Worm (Caenorhabditis elegans) whole organism, L3 larva: ENCODE results near the gene tbc-1.
A peak's percentile ranks its signal among the peaks of the same experiment; 100 is the strongest.

ENCODE experiments used
- R02D3.7 ChIP-seq: fragments of 150-350 bp; optimal IDR thresholded peaks from 2 replicates; lab custom pipeline; 2014; ENCODE audit warnings: missing biosample characterization, missing genetic modification characterization
- aly-2 ChIP-seq: fragments of 150-350 bp; optimal IDR thresholded peaks from 2 replicates; lab custom pipeline; 2014; ENCODE audit warnings: missing biosample characterization, missing genetic modification characterization
- ama-1 ChIP-seq: fragments of 150-350 bp; optimal IDR thresholded peaks from 2 replicates; lab custom pipeline; 2018
- ceh-16 ChIP-seq: sonication (generic microtip); optimal IDR thresholded peaks from 2 replicates; lab custom pipeline; 2017; ENCODE audit warnings: missing biosample characterization, missing genetic modification characterization
- ceh-28 ChIP-seq: fragments of 150-350 bp; optimal IDR thresholded peaks from 2 replicates; lab custom pipeline; 2014; ENCODE audit warnings: missing biosample characterization, missing genetic modification reagents, missing genetic modification characterization
- ceh-82 ChIP-seq: fragments of 150-350 bp; optimal IDR thresholded peaks from 2 replicates; lab custom pipeline; 2014; ENCODE audit warnings: missing biosample characterization, missing genetic modification characterization
- ceh-9 ChIP-seq: sonication (generic microtip); optimal IDR thresholded peaks from 2 replicates; lab custom pipeline; 2018; ENCODE audit warnings: missing biosample characterization, missing genetic modification characterization
- daf-12 ChIP-seq: fragments of 150-350 bp; optimal IDR thresholded peaks from 2 replicates; lab custom pipeline; 2014; ENCODE audit warnings: missing biosample characterization, missing genetic modification reagents, missing genetic modification characterization
- egl-27 ChIP-seq: sonication (generic microtip); optimal IDR thresholded peaks from 4 replicates; lab custom pipeline; 2017; ENCODE audit warnings: missing biosample characterization, missing genetic modification reagents, missing genetic modification characterization
- egl-5 ChIP-seq: fragments of 150-350 bp; optimal IDR thresholded peaks from 2 replicates; lab custom pipeline; 2017; ENCODE audit warnings: missing biosample characterization, missing genetic modification reagents, missing genetic modification characterization, inconsistent platforms
- elt-1 ChIP-seq: fragments of 150-350 bp; optimal IDR thresholded peaks from 2 replicates; lab custom pipeline; 2014; ENCODE audit warnings: missing biosample characterization, missing genetic modification characterization
- elt-2 ChIP-seq: sonication (generic microtip); optimal IDR thresholded peaks from 2 replicates; lab custom pipeline; 2016; ENCODE audit warnings: missing genetic modification reagents, mild to moderate bottlenecking, missing genetic modification characterization, missing compliant biosample characterization
- elt-3 ChIP-seq, 3 experiments: fragments of 150-350 bp in 1 of 3; sonication (generic microtip) in 2 of 3; optimal IDR thresholded peaks; 2 replicates in 2 of 3; 4 replicates in 1 of 3; lab custom pipeline; 2014 to 2017; ENCODE audit warnings: missing biosample characterization in 3 of 3, missing genetic modification characterization in 3 of 3
- eor-1 ChIP-seq, 2 experiments: fragments of 150-350 bp; optimal IDR thresholded peaks; 2 replicates each; lab custom pipeline; 2014 to 2018; ENCODE audit warnings: missing biosample characterization in 2 of 2, missing genetic modification characterization in 2 of 2
- fkh-10 ChIP-seq: sonication (generic microtip); optimal IDR thresholded peaks from 2 replicates; lab custom pipeline; 2017; ENCODE audit warnings: missing biosample characterization, missing genetic modification reagents, missing genetic modification characterization
- fkh-2 ChIP-seq: fragments of 150-350 bp; optimal IDR thresholded peaks from 2 replicates; lab custom pipeline; 2014; ENCODE audit warnings: missing biosample characterization, missing genetic modification reagents, missing genetic modification characterization
- fos-1 ChIP-seq: fragments of 150-350 bp; optimal IDR thresholded peaks from 2 replicates; lab custom pipeline; 2014; ENCODE audit warnings: missing biosample characterization, missing genetic modification characterization
- hmg-11 ChIP-seq: sonication (generic microtip); optimal IDR thresholded peaks from 2 replicates; lab custom pipeline; 2016; ENCODE audit warnings: missing genetic modification characterization, missing compliant biosample characterization
- lin-15B ChIP-seq: fragments of 150-350 bp; optimal IDR thresholded peaks from 2 replicates; lab custom pipeline; 2014; ENCODE audit warnings: missing biosample characterization, missing genetic modification characterization
- lin-39 ChIP-seq: fragments of 150-350 bp; optimal IDR thresholded peaks from 2 replicates; lab custom pipeline; 2018; ENCODE audit warnings: missing biosample characterization, missing genetic modification reagents, missing genetic modification characterization
- lsy-12 ChIP-seq: sonication (generic microtip); optimal IDR thresholded peaks from 2 replicates; lab custom pipeline; 2016; ENCODE audit warnings: mild to moderate bottlenecking, missing genetic modification characterization, missing compliant biosample characterization
- mdl-1 ChIP-seq: fragments of 150-350 bp; optimal IDR thresholded peaks from 2 replicates; lab custom pipeline; 2014; ENCODE audit warnings: missing biosample characterization, missing genetic modification characterization
- nhr-11 ChIP-seq: fragments of 150-350 bp; optimal IDR thresholded peaks from 2 replicates; lab custom pipeline; 2014; ENCODE audit warnings: missing biosample characterization, missing genetic modification characterization
- nhr-12 ChIP-seq: fragments of 150-350 bp; optimal IDR thresholded peaks from 2 replicates; lab custom pipeline; 2014; ENCODE audit warnings: missing biosample characterization, missing genetic modification characterization
- nhr-237 ChIP-seq: fragments of 150-350 bp; optimal IDR thresholded peaks from 2 replicates; lab custom pipeline; 2014; ENCODE audit warnings: missing biosample characterization, missing genetic modification characterization
- nhr-25 ChIP-seq: sonication (generic microtip); optimal IDR thresholded peaks from 2 replicates; lab custom pipeline; 2017; ENCODE audit warnings: missing biosample characterization, missing genetic modification characterization
- nhr-43 ChIP-seq: sonication (generic microtip); optimal IDR thresholded peaks from 2 replicates; lab custom pipeline; 2016; ENCODE audit warnings: mild to moderate bottlenecking, missing genetic modification characterization, missing compliant biosample characterization; ENCODE audit not compliant: poor library complexity, severe bottlenecking
- nhr-67 ChIP-seq: fragments of 150-350 bp; optimal IDR thresholded peaks from 2 replicates; lab custom pipeline; 2014; ENCODE audit warnings: missing biosample characterization, missing genetic modification characterization
- nhr-76 ChIP-seq: fragments of 150-350 bp; sonication (generic microtip); optimal IDR thresholded peaks from 5 replicates; lab custom pipeline; 2014; ENCODE audit warnings: missing biosample characterization, missing genetic modification characterization
- pha-4 ChIP-seq: fragments of 150-350 bp; optimal IDR thresholded peaks from 2 replicates; lab custom pipeline; 2014; ENCODE audit warnings: missing biosample characterization, missing genetic modification reagents, missing genetic modification characterization
- pqm-1 ChIP-seq: fragments of 150-350 bp; optimal IDR thresholded peaks from 2 replicates; lab custom pipeline; 2017; ENCODE audit warnings: missing biosample characterization, missing genetic modification characterization, inconsistent platforms
- sea-2 ChIP-seq: fragments of 150-350 bp; sonication (generic microtip); optimal IDR thresholded peaks from 4 replicates; lab custom pipeline; 2014; ENCODE audit warnings: missing biosample characterization, missing genetic modification reagents, missing genetic modification characterization
- skn-1 ChIP-seq: fragments of 150-350 bp; optimal IDR thresholded peaks from 2 replicates; lab custom pipeline; 2014; ENCODE audit warnings: missing biosample characterization, missing genetic modification characterization
- snpc-4 ChIP-seq: fragments of 150-350 bp; optimal IDR thresholded peaks from 2 replicates; lab custom pipeline; 2014; ENCODE audit warnings: missing biosample characterization, missing genetic modification characterization
- tbx-2 ChIP-seq: sonication (generic microtip); optimal IDR thresholded peaks from 2 replicates; lab custom pipeline; 2016; ENCODE audit warnings: mild to moderate bottlenecking, missing genetic modification characterization, missing compliant biosample characterization
- unc-39 ChIP-seq: sonication (generic microtip); optimal IDR thresholded peaks from 4 replicates; lab custom pipeline; 2017; ENCODE audit warnings: missing biosample characterization, missing genetic modification characterization
- ztf-11 ChIP-seq: fragments of 150-350 bp; optimal IDR thresholded peaks from 2 replicates; lab custom pipeline; 2014; ENCODE audit warnings: missing biosample characterization, missing genetic modification characterization
- ztf-4 ChIP-seq: fragments of 150-350 bp; optimal IDR thresholded peaks from 2 replicates; lab custom pipeline; 2014; ENCODE audit warnings: missing biosample characterization, missing genetic modification characterization

The tbc-1 gene

ce11 chrX:14970221-14970801 is at the start of gene tbc-1, which contains the start of gene flwr-1:
Gene tbc-1, plus strand, starts transcription at chrX:14970751.
Gene flwr-1, minus strand, starts transcription at chrX:14970271.
- peak; percentile 9 for TF ChIP-seq ceh-28 (tag; lab: Kevin White, UChicago)
- TF ChIP-seq hmg-11 (tag; lab: Kevin White, UChicago): peak; percentile 22
- peak; percentile 76 for TF ChIP-seq lin-39 (tag; lab: Kevin White, UChicago)
- no peak for TF ChIP-seq nhr-43 (tag; lab: Kevin White, UChicago)
- TF ChIP-seq egl-5 (tag; lab: Kevin White, UChicago): peak; percentile 43
- no peak for TF ChIP-seq aly-2
- TF ChIP-seq pha-4 (tag; lab: Kevin White, UChicago): peak; percentile 45
- TF ChIP-seq lin-15B (tag; lab: Kevin White, UChicago): peak; percentile 52
- TF ChIP-seq elt-2: peak; percentile 45
- TF ChIP-seq tbx-2 (tag; lab: Kevin White, UChicago): no peak
- no peak for TF ChIP-seq fkh-2 (tag; lab: Kevin White, UChicago)
- peak; percentile 27 for TF ChIP-seq snpc-4 (tag; lab: Kevin White, UChicago)
- TF ChIP-seq ceh-82 (tag; lab: Kevin White, UChicago): no peak
- TF ChIP-seq mdl-1: no peak

ce11 chrX:14920880-14921279 is 49.7 kb upstream of the tbc-1 start:
- TF ChIP-seq skn-1 (tag; lab: Kevin White, UChicago): no peak
- TF ChIP-seq nhr-76 (tag; lab: Kevin White, UChicago): no peak
- peak; percentile 86 for TF ChIP-seq fkh-10 (GFP tag; lab: Kevin White, UChicago)
- TF ChIP-seq nhr-237 (tag; lab: Kevin White, UChicago): no peak
- TF ChIP-seq elt-1 (tag; lab: Kevin White, UChicago): no peak

ce11 chrX:14922758-14923157 is 47.8 kb upstream of the tbc-1 start:
- no peak for TF ChIP-seq egl-5 (tag; lab: Kevin White, UChicago)
- no peak for TF ChIP-seq nhr-43 (tag; lab: Kevin White, UChicago)
- TF ChIP-seq nhr-237 (tag; lab: Kevin White, UChicago): no peak
- TF ChIP-seq nhr-67 (tag; lab: Kevin White, UChicago): no peak
- TF ChIP-seq ama-1 (lab: Kevin White, UChicago): no peak
- TF ChIP-seq nhr-11 (tag; lab: Kevin White, UChicago): no peak
- no peak for TF ChIP-seq ztf-4 (tag; lab: Kevin White, UChicago)
- TF ChIP-seq hmg-11 (tag; lab: Kevin White, UChicago): no peak
- TF ChIP-seq sea-2: no peak
- TF ChIP-seq nhr-12 (tag; lab: Kevin White, UChicago): no peak
- no peak for TF ChIP-seq nhr-25
- no peak for TF ChIP-seq skn-1 (tag; lab: Kevin White, UChicago)
- TF ChIP-seq daf-12 (tag; lab: Kevin White, UChicago): no peak
- no peak for TF ChIP-seq pqm-1

- TF ChIP-seq ceh-16 (tag; lab: Kevin White, UChicago): no peak
- no peak for TF ChIP-seq egl-27 (tag; lab: Kevin White, UChicago)
- TF ChIP-seq aly-2: no peak
- TF ChIP-seq nhr-76 (tag; lab: Kevin White, UChicago): no peak
- no peak for TF ChIP-seq elt-3 (tag; optimal IDR thresholded peaks at IDR 0.05; lab: Kevin White, UChicago)
These were observed 41.7 kb upstream of the tbc-1 start, which contains the start of gene ntr-2 for ce11 chrX:14928854-14929253. Gene ntr-2, minus strand, starts transcription at chrX:14928954.

ce11 chrX:14929512-14929911 is 41.0 kb upstream of the tbc-1 start:
- TF ChIP-seq ceh-28 (tag; lab: Kevin White, UChicago) (no peak), lsy-12 (tag; lab: Kevin White, UChicago) (no peak), tbx-2 (tag; lab: Kevin White, UChicago) (no peak), daf-12 (tag; lab: Kevin White, UChicago) (no peak), R02D3.7 (no peak), eor-1 (tag; optimal IDR thresholded peaks at IDR 0.05; lab: Kevin White, UChicago) (no peak), ztf-11 (no peak), ceh-9 (tag; lab: Kevin White, UChicago) (no peak), snpc-4 (tag; lab: Kevin White, UChicago) (no peak), hmg-11 (tag; lab: Kevin White, UChicago) (no peak), unc-39 (tag; lab: Kevin White, UChicago) (no peak), nhr-237 (tag; lab: Kevin White, UChicago) (no peak), fos-1 (tag; lab: Kevin White, UChicago) (no peak)
